Fruit fly (Drosophila melanogaster) whole organism, embryonic: ENCODE data around the gene Adsl.

ENCODE experiments used
- ATbp ChIP-seq: fragments of 200-800 bp; sonication (Bioruptor generic); optimal IDR thresholded peaks from 2 replicates; lab custom pipeline; 2017; ENCODE audit warnings: missing biosample characterization, mild to moderate bottlenecking, missing genetic modification characterization, missing genetic modification reagents
- Atf6 ChIP-seq: fragments of 200-800 bp; sonication (Bioruptor generic); IDR thresholded peaks from 2 replicates; pipeline ENCODE4 v1.3.6; 2022; ENCODE audit warnings: missing biosample characterization, missing genetic modification characterization
- Bdp1 ChIP-seq: fragments of 200-800 bp; sonication (Bioruptor generic); optimal IDR thresholded peaks from 3 replicates; lab custom pipeline; 2016; ENCODE audit warnings: missing biosample characterization, missing genetic modification characterization
- Bgb ChIP-seq: fragments of 200-800 bp; sonication (Bioruptor generic); IDR thresholded peaks from 2 replicates; pipeline ENCODE4 v1.3.6; 2022; ENCODE audit warnings: missing biosample characterization, missing genetic modification characterization; ENCODE audit not compliant: partially characterized antibody
- CG11085 ChIP-seq: fragments of 200-800 bp; sonication (Bioruptor generic); IDR thresholded peaks from 2 replicates; pipeline ENCODE4 v1.3.6; 2022; ENCODE audit warnings: missing biosample characterization, missing genetic modification characterization
- CG11723 ChIP-seq: fragments of 200-800 bp; sonication (Bioruptor generic); optimal IDR thresholded peaks from 2 replicates; lab custom pipeline; 2017; ENCODE audit warnings: missing biosample characterization, mild to moderate bottlenecking, missing genetic modification characterization
- CG1233 ChIP-seq: fragments of 200-800 bp; sonication (Bioruptor generic); optimal IDR thresholded peaks from 4 replicates; lab custom pipeline; 2018; ENCODE audit warnings: missing biosample characterization, mild to moderate bottlenecking, missing genetic modification characterization
- CG14050 ChIP-seq: fragments of 200-800 bp; sonication (Bioruptor generic); IDR thresholded peaks from 3 replicates; pipeline ENCODE4 v1.3.6; 2022; ENCODE audit warnings: missing biosample characterization, missing genetic modification characterization
- CG14667 ChIP-seq: fragments of 200-800 bp; sonication (Bioruptor generic); IDR thresholded peaks from 2 replicates; pipeline ENCODE4 v1.3.6; 2022; ENCODE audit warnings: missing biosample characterization, missing genetic modification characterization
- CG16779 ChIP-seq: fragments of 200-800 bp; sonication (Bioruptor generic); IDR thresholded peaks from 2 replicates; pipeline ENCODE4 v1.3.6; 2022; ENCODE audit warnings: missing biosample characterization, missing genetic modification characterization
- CG16863 ChIP-seq: fragments of 200-800 bp; sonication (Bioruptor generic); optimal IDR thresholded peaks from 3 replicates; lab custom pipeline; 2016; ENCODE audit warnings: missing biosample characterization, missing genetic modification characterization
- CG17361 ChIP-seq: fragments of 200-800 bp; sonication (Bioruptor generic); IDR thresholded peaks from 3 replicates; pipeline ENCODE4 v1.3.6; 2022; ENCODE audit warnings: missing biosample characterization, missing genetic modification characterization
- CG2875 ChIP-seq: fragments of 200-800 bp; sonication (Bioruptor generic); optimal IDR thresholded peaks from 2 replicates; lab custom pipeline; 2017; ENCODE audit warnings: missing biosample characterization, mild to moderate bottlenecking, missing genetic modification characterization, missing genetic modification reagents
- CG34376 ChIP-seq: fragments of 200-800 bp; sonication (Bioruptor generic); optimal IDR thresholded peaks from 2 replicates; lab custom pipeline; 2018; ENCODE audit warnings: missing biosample characterization, mild to moderate bottlenecking, missing genetic modification characterization
- CG42726 ChIP-seq: fragments of 200-800 bp; sonication (Bioruptor generic); IDR thresholded peaks from 2 replicates; pipeline ENCODE4 v1.3.6; 2022; ENCODE audit warnings: missing biosample characterization, missing genetic modification characterization; ENCODE audit not compliant: partially characterized antibody
- CG4282 ChIP-seq: fragments of 200-800 bp; sonication (Bioruptor generic); optimal IDR thresholded peaks from 2 replicates; lab custom pipeline; 2016; ENCODE audit warnings: missing biosample characterization, missing genetic modification characterization
- CG6689 ChIP-seq: fragments of 200-800 bp; sonication (Bioruptor generic); IDR thresholded peaks from 2 replicates; pipeline ENCODE4 v1.3.6; 2022; ENCODE audit warnings: missing biosample characterization, missing genetic modification characterization
- CG6854 ChIP-seq: fragments of 200-800 bp; sonication (Bioruptor generic); optimal IDR thresholded peaks from 3 replicates; lab custom pipeline; 2017; ENCODE audit warnings: missing biosample characterization, mild to moderate bottlenecking, missing genetic modification characterization
- CG7271 ChIP-seq: fragments of 200-800 bp; sonication (Bioruptor generic); optimal IDR thresholded peaks from 2 replicates; lab custom pipeline; 2018; ENCODE audit warnings: missing biosample characterization, mild to moderate bottlenecking, missing genetic modification characterization, moderate library complexity
- CG8359 ChIP-seq: fragments of 200-800 bp; sonication (Bioruptor generic); optimal IDR thresholded peaks from 2 replicates; lab custom pipeline; 2017; ENCODE audit warnings: missing biosample characterization, mild to moderate bottlenecking, missing genetic modification characterization, borderline replicate concordance
- CG8388 ChIP-seq: fragments of 200-800 bp; sonication (Bioruptor generic); optimal IDR thresholded peaks from 2 replicates; lab custom pipeline; 2019; ENCODE audit warnings: missing biosample characterization, mild to moderate bottlenecking, missing genetic modification characterization, moderate library complexity
- CG9609 ChIP-seq: fragments of 200-800 bp; sonication (Bioruptor generic); optimal IDR thresholded peaks from 3 replicates; lab custom pipeline; 2016; ENCODE audit warnings: missing biosample characterization, missing genetic modification characterization
- CrebB ChIP-seq: fragments of 200-800 bp; sonication (Bioruptor generic); optimal IDR thresholded peaks from 3 replicates; lab custom pipeline; 2018; ENCODE audit warnings: missing biosample characterization, mild to moderate bottlenecking, missing genetic modification characterization
- Ets97D ChIP-seq: fragments of 200-800 bp; sonication (Bioruptor generic); optimal IDR thresholded peaks from 3 replicates; lab custom pipeline; 2016; ENCODE audit warnings: missing biosample characterization, missing genetic modification characterization
- Hsf ChIP-seq: fragments of 200-800 bp; sonication (Bioruptor generic); optimal IDR thresholded peaks from 3 replicates; lab custom pipeline; 2016; ENCODE audit warnings: missing biosample characterization, missing genetic modification characterization
- NfI ChIP-seq: fragments of 200-800 bp; sonication (Bioruptor generic); optimal IDR thresholded peaks from 3 replicates; lab custom pipeline; 2018; ENCODE audit warnings: missing biosample characterization, mild to moderate bottlenecking, missing genetic modification characterization, moderate library complexity
- Oli ChIP-seq: fragments of 200-800 bp; sonication (Bioruptor generic); optimal IDR thresholded peaks from 2 replicates; lab custom pipeline; 2018; ENCODE audit warnings: missing biosample characterization, mild to moderate bottlenecking, missing genetic modification characterization, moderate library complexity
- Taf1 ChIP-seq: fragments of 200-800 bp; sonication (Bioruptor generic); IDR thresholded peaks from 2 replicates; pipeline ENCODE4 v1.3.6; 2022; ENCODE audit warnings: missing biosample characterization, missing genetic modification characterization
- ara ChIP-seq: fragments of 200-800 bp; sonication (Bioruptor generic); IDR thresholded peaks from 2 replicates; pipeline ENCODE4 v1.3.6; 2022; ENCODE audit warnings: missing biosample characterization, missing genetic modification characterization
- bsh ChIP-seq, 2 experiments: fragments of 200-800 bp; sonication (Bioruptor generic); optimal IDR thresholded peaks; 2 replicates each; lab custom pipeline; 2017 to 2018; ENCODE audit warnings: mild to moderate bottlenecking in 2 of 2, missing biosample characterization in 2 of 2, missing genetic modification characterization in 2 of 2, moderate library complexity in 1 of 2
- corto ChIP-seq: fragments of 200-800 bp; sonication (Bioruptor generic); optimal IDR thresholded peaks from 2 replicates; lab custom pipeline; 2016; ENCODE audit warnings: missing biosample characterization, mild to moderate bottlenecking, missing genetic modification characterization, moderate library complexity
- danr ChIP-seq: fragments of 200-800 bp; sonication (Bioruptor generic); IDR thresholded peaks from 2 replicates; pipeline ENCODE4 v1.3.6; 2022; ENCODE audit warnings: missing biosample characterization, missing genetic modification characterization
- dm ChIP-seq: fragments of 200-800 bp; sonication (Bioruptor generic); optimal IDR thresholded peaks from 3 replicates; lab custom pipeline; 2016; ENCODE audit warnings: missing biosample characterization, missing genetic modification characterization
- dmrt11E ChIP-seq: fragments of 200-800 bp; sonication (Bioruptor generic); optimal IDR thresholded peaks from 3 replicates; lab custom pipeline; 2018; ENCODE audit warnings: missing biosample characterization, mild to moderate bottlenecking, missing genetic modification characterization, moderate library complexity
- en ChIP-seq: fragments of 200-800 bp; sonication (Bioruptor generic); optimal IDR thresholded peaks from 2 replicates; lab custom pipeline; 2016; ENCODE audit warnings: missing biosample characterization, missing genetic modification characterization
- fru ChIP-seq: fragments of >200 bp; optimal IDR thresholded peaks from 2 replicates; lab custom pipeline; 2017
- fu2 ChIP-seq: fragments of 200-800 bp; sonication (Bioruptor generic); optimal IDR thresholded peaks from 2 replicates; lab custom pipeline; 2016; ENCODE audit warnings: missing biosample characterization, missing genetic modification characterization
- gcm ChIP-seq: fragments of 200-800 bp; sonication (Bioruptor generic); optimal IDR thresholded peaks from 2 replicates; lab custom pipeline; 2019; ENCODE audit warnings: missing biosample characterization, mild to moderate bottlenecking, missing genetic modification characterization, moderate library complexity
- hbn ChIP-seq: fragments of 200-800 bp; sonication (Bioruptor generic); IDR thresholded peaks from 2 replicates; pipeline ENCODE4 v1.3.6; 2022; ENCODE audit warnings: missing biosample characterization, missing genetic modification characterization; ENCODE audit not compliant: partially characterized antibody
- insv ChIP-seq, 2 experiments: fragments of 200-800 bp; sonication (Bioruptor generic); optimal IDR thresholded peaks; 3 replicates each; lab custom pipeline; 2016 to 2018; ENCODE audit warnings: missing biosample characterization in 2 of 2, missing genetic modification characterization in 2 of 2
- lbe ChIP-seq: fragments of 200-800 bp; sonication (Bioruptor generic); optimal IDR thresholded peaks from 2 replicates; lab custom pipeline; 2016; ENCODE audit warnings: missing biosample characterization, mild to moderate bottlenecking, missing genetic modification characterization
- mam ChIP-seq: fragments of 200-800 bp; sonication (Bioruptor generic); optimal IDR thresholded peaks from 3 replicates; lab custom pipeline; 2016; ENCODE audit warnings: missing biosample characterization, missing genetic modification characterization
- nerfin-2 ChIP-seq: fragments of 200-800 bp; sonication (Bioruptor generic); IDR thresholded peaks from 2 replicates; pipeline ENCODE4 v1.3.6; 2022; ENCODE audit warnings: missing biosample characterization, missing genetic modification characterization; ENCODE audit not compliant: partially characterized antibody
- prd ChIP-seq, 3 experiments: fragments of >200 bp in 2 of 3; fragments of 200-800 bp in 1 of 3; sonication (Bioruptor generic) in 1 of 3; optimal IDR thresholded peaks in 2 of 3; IDR thresholded peaks in 1 of 3; 2 replicates in 2 of 3; 3 replicates in 1 of 3; pipeline versions ENCODE4 v1.3.6 to Lab custom; 2017 to 2022; ENCODE audit warnings: missing biosample characterization in 1 of 3, missing genetic modification characterization in 1 of 3
- rib ChIP-seq: fragments of 200-800 bp; sonication (Bioruptor generic); IDR thresholded peaks from 2 replicates; pipeline ENCODE4 v1.3.6; 2022; ENCODE audit warnings: missing biosample characterization, missing genetic modification characterization
- scrt ChIP-seq: fragments of 200-800 bp; sonication (Bioruptor generic); optimal IDR thresholded peaks from 2 replicates; lab custom pipeline; 2018; ENCODE audit warnings: missing biosample characterization, mild to moderate bottlenecking, missing genetic modification characterization, moderate library complexity
- sens ChIP-seq: fragments of 200-800 bp; sonication (Bioruptor generic); peaks from one replicate; lab custom pipeline; 2016; ENCODE audit warnings: missing biosample characterization, missing genetic modification characterization
- sob ChIP-seq: fragments of 200-800 bp; sonication (Bioruptor generic); IDR thresholded peaks from 2 replicates; pipeline ENCODE4 v1.3.6; 2022; ENCODE audit warnings: missing biosample characterization, missing genetic modification characterization
- sug ChIP-seq: fragments of 200-800 bp; optimal IDR thresholded peaks from 2 replicates; lab custom pipeline; 2019; ENCODE audit warnings: missing biosample characterization, mild to moderate bottlenecking, missing genetic modification characterization, moderate library complexity
- zf30C ChIP-seq: fragments of 200-800 bp; sonication (Bioruptor generic); optimal IDR thresholded peaks from 3 replicates; lab custom pipeline; 2018; ENCODE audit warnings: missing biosample characterization, mild to moderate bottlenecking, missing genetic modification characterization

Adsl gene

dm6 chr3R:16987220-16987923 lies 33.5 kb downstream of the Adsl start, which contains the start of gene CG18622 (continued):
- TF ChIP-seq CG9609 (GFP tag; lab: Kevin White, UChicago) (no peak), fu2 (no peak), sens (GFP tag; lab: Kevin White, UChicago) (no peak), prd (optimal IDR thresholded peaks at IDR 0.05; lab: Kevin White, UChicago) (no peak), prd (GFP tag; IDR thresholded peaks at IDR 0.05; lab: Robert Waterston, UW) (no peak), CG8388 (GFP tag; lab: Kevin White, UChicago) (no peak), CG14050 (GFP tag; lab: Robert Waterston, UW) (no peak), en (GFP tag; lab: Kevin White, UChicago) (no peak), CG2875 (GFP tag; lab: Kevin White, UChicago) (no peak), CG42726 (no peak), sob (GFP tag; lab: Robert Waterston, UW) (peak; percentile 37; the same call in 1 of the 2 replicates), Ets97D (no peak), mam (no peak), zf30C (GFP tag; lab: Kevin White, UChicago) (no peak), insv (GFP tag; optimal IDR thresholded peaks at IDR 0.05; lab: Kevin White, UChicago) (no peak), lbe (GFP tag; lab: Kevin White, UChicago) (no peak), danr (GFP tag; lab: Robert Waterston, UW) (no peak), Atf6 (GFP tag; lab: Robert Waterston, UW) (no peak), gcm (GFP tag; lab: Kevin White, UChicago) (no peak), CG17361 (GFP tag; lab: Robert Waterston, UW) (peak; percentile 8; the same call in 2 of the 3 replicates), CG34376 (peak; percentile 67), nerfin-2 (GFP tag; lab: Robert Waterston, UW) (0 out of 2 replicates have a peak, but pooled peaks have one; percentile 19), Hsf (GFP tag; lab: Kevin White, UChicago) (no peak), rib (GFP tag; lab: Robert Waterston, UW) (peak; percentile 64; the same call in 1 of the 2 replicates), sug (peak; percentile 83), CG4282 (no peak), Oli (tag; lab: Kevin White, UChicago) (no peak), Bdp1 (GFP tag; lab: Kevin White, UChicago) (no peak), hbn (no peak), CG6854 (GFP tag; lab: Kevin White, UChicago) (no peak), scrt (GFP tag; lab: Kevin White, UChicago) (no peak), CrebB (no peak), NfI (GFP tag; lab: Kevin White, UChicago) (no peak), fru (no peak), CG11085 (GFP tag; lab: Robert Waterston, UW) (no peak), CG16779 (GFP tag; lab: Robert Waterston, UW) (no peak), CG8359 (GFP tag; lab: Kevin White, UChicago) (no peak), dmrt11E (tag; lab: Kevin White, UChicago) (no peak), ATbp (GFP tag; lab: Kevin White, UChicago) (no peak), CG11723 (GFP tag; lab: Kevin White, UChicago) (no peak), CG7271 (tag; lab: Kevin White, UChicago) (no peak), Taf1 (no peak), CG16863 (GFP tag; lab: Kevin White, UChicago) (no peak), Bgb (GFP tag; lab: Robert Waterston, UW) (peak; percentile 74; the same call in 1 of the 2 replicates), corto (GFP tag; lab: Kevin White, UChicago) (no peak), ara (GFP tag; lab: Robert Waterston, UW) (no peak), CG6689 (GFP tag; lab: Robert Waterston, UW) (no peak), CG14667 (no peak), CG1233 (GFP tag; lab: Kevin White, UChicago) (no peak), bsh (GFP tag; optimal IDR thresholded peaks at IDR 0.05; lab: Kevin White, UChicago) (no peak), dm (GFP tag; lab: Kevin White, UChicago) (no peak)
